Fruit fly (Drosophila melanogaster) whole organism, embryonic: ENCODE results near the gene ND-B17.
A peak's percentile ranks its signal among the peaks of the same experiment; 100 is the strongest.

ENCODE experiments used
- ATbp ChIP-seq: fragments of 200-800 bp; sonication (Bioruptor generic); optimal IDR thresholded peaks from 2 replicates; lab custom pipeline; 2017; ENCODE audit warnings: missing biosample characterization, mild to moderate bottlenecking, missing genetic modification characterization, missing genetic modification reagents
- Aef1 ChIP-seq: fragments of 200-800 bp; sonication (Bioruptor generic); IDR thresholded peaks from 3 replicates; pipeline ENCODE4 v1.3.6; 2022; ENCODE audit warnings: missing biosample characterization, missing genetic modification characterization
- CG10209 ChIP-seq: fragments of 200-800 bp; sonication (Bioruptor generic); optimal IDR thresholded peaks from 3 replicates; lab custom pipeline; 2017; ENCODE audit warnings: missing biosample characterization, mild to moderate bottlenecking, missing genetic modification characterization, missing genetic modification reagents
- CG10267 ChIP-seq: fragments of 200-800 bp; sonication (Bioruptor generic); optimal IDR thresholded peaks from 2 replicates; lab custom pipeline; 2018; ENCODE audit warnings: missing biosample characterization, mild to moderate bottlenecking, missing genetic modification characterization, moderate library complexity
- CG11560 ChIP-seq: fragments of 200-800 bp; sonication (Bioruptor generic); IDR thresholded peaks from 3 replicates; pipeline ENCODE4 v1.3.6; 2022; ENCODE audit warnings: missing biosample characterization, missing genetic modification characterization
- CG12155 ChIP-seq: fragments of 200-800 bp; sonication (Bioruptor generic); optimal IDR thresholded peaks from 3 replicates; lab custom pipeline; 2016; ENCODE audit warnings: missing biosample characterization, missing genetic modification characterization
- CG12744 ChIP-seq: fragments of 200-800 bp; sonication (Bioruptor generic); optimal IDR thresholded peaks from 2 replicates; lab custom pipeline; 2016; ENCODE audit warnings: missing biosample characterization, missing genetic modification characterization
- CG14965 ChIP-seq: fragments of 200-800 bp; sonication (Bioruptor generic); optimal IDR thresholded peaks from 2 replicates; lab custom pipeline; 2016; ENCODE audit warnings: missing biosample characterization, missing genetic modification characterization, borderline replicate concordance
- CG15696 ChIP-seq: fragments of 200-800 bp; sonication (Bioruptor generic); optimal IDR thresholded peaks from 2 replicates; lab custom pipeline; 2019; ENCODE audit warnings: missing biosample characterization, mild to moderate bottlenecking, missing genetic modification characterization, moderate library complexity
- CG17385 ChIP-seq: fragments of 200-800 bp; sonication (Bioruptor generic); optimal IDR thresholded peaks from 3 replicates; lab custom pipeline; 2018; ENCODE audit warnings: missing biosample characterization, mild to moderate bottlenecking, missing genetic modification characterization
- CG17829 ChIP-seq: fragments of 200-800 bp; optimal IDR thresholded peaks from 2 replicates; lab custom pipeline; 2019; ENCODE audit warnings: missing biosample characterization, mild to moderate bottlenecking, missing genetic modification characterization, moderate library complexity
- CG2712 ChIP-seq: fragments of 200-800 bp; optimal IDR thresholded peaks from 3 replicates; lab custom pipeline; 2019; ENCODE audit warnings: missing biosample characterization, mild to moderate bottlenecking, missing genetic modification characterization, moderate library complexity
- CG3838 ChIP-seq: fragments of 200-800 bp; sonication (Bioruptor generic); optimal IDR thresholded peaks from 3 replicates; lab custom pipeline; 2016; ENCODE audit warnings: missing biosample characterization, missing genetic modification characterization
- CG3995 ChIP-seq: fragments of 200-800 bp; sonication (Bioruptor generic); optimal IDR thresholded peaks from 3 replicates; lab custom pipeline; 2016; ENCODE audit warnings: missing biosample characterization, missing genetic modification characterization
- CG42726 ChIP-seq: fragments of 200-800 bp; sonication (Bioruptor generic); IDR thresholded peaks from 2 replicates; pipeline ENCODE4 v1.3.6; 2022; ENCODE audit warnings: missing biosample characterization, missing genetic modification characterization; ENCODE audit not compliant: partially characterized antibody
- CG4282 ChIP-seq: fragments of 200-800 bp; sonication (Bioruptor generic); optimal IDR thresholded peaks from 2 replicates; lab custom pipeline; 2016; ENCODE audit warnings: missing biosample characterization, missing genetic modification characterization
- CG4360 ChIP-seq: fragments of 200-800 bp; sonication (Bioruptor generic); IDR thresholded peaks from 2 replicates; pipeline ENCODE4 v1.3.6; 2022; ENCODE audit warnings: missing biosample characterization, missing genetic modification characterization
- CG4424 ChIP-seq: fragments of 200-800 bp; sonication (Bioruptor generic); optimal IDR thresholded peaks from 3 replicates; lab custom pipeline; 2016; ENCODE audit warnings: missing biosample characterization, missing genetic modification characterization
- CG5180 ChIP-seq: fragments of 200-800 bp; sonication (Bioruptor generic); optimal IDR thresholded peaks from 3 replicates; lab custom pipeline; 2017; ENCODE audit warnings: missing biosample characterization, missing genetic modification characterization, mild to moderate bottlenecking, moderate library complexity, missing genetic modification reagents
- CG6689 ChIP-seq: fragments of 200-800 bp; sonication (Bioruptor generic); IDR thresholded peaks from 2 replicates; pipeline ENCODE4 v1.3.6; 2022; ENCODE audit warnings: missing biosample characterization, missing genetic modification characterization
- CG7556 ChIP-seq: fragments of 200-800 bp; sonication (Bioruptor generic); optimal IDR thresholded peaks from 2 replicates; lab custom pipeline; 2017; ENCODE audit warnings: missing biosample characterization, mild to moderate bottlenecking, missing genetic modification characterization
- CG7928 ChIP-seq: fragments of 200-800 bp; sonication (Bioruptor generic); optimal IDR thresholded peaks from 2 replicates; lab custom pipeline; 2017; ENCODE audit warnings: missing biosample characterization, mild to moderate bottlenecking, missing genetic modification characterization
- CG8359 ChIP-seq: fragments of 200-800 bp; sonication (Bioruptor generic); optimal IDR thresholded peaks from 2 replicates; lab custom pipeline; 2017; ENCODE audit warnings: missing biosample characterization, mild to moderate bottlenecking, missing genetic modification characterization, borderline replicate concordance
- Camta ChIP-seq: fragments of 200-800 bp; sonication (Bioruptor generic); optimal IDR thresholded peaks from 2 replicates; lab custom pipeline; 2016; ENCODE audit warnings: missing biosample characterization, missing genetic modification characterization
- Chrac-16 ChIP-seq: fragments of 200-800 bp; sonication (Bioruptor generic); optimal IDR thresholded peaks from 3 replicates; lab custom pipeline; 2016; ENCODE audit warnings: missing biosample characterization, missing genetic modification characterization
- Dbx ChIP-seq: fragments of 200-800 bp; sonication (Bioruptor generic); IDR thresholded peaks from 3 replicates; pipeline ENCODE4 v1.3.6; 2022; ENCODE audit warnings: missing biosample characterization, missing genetic modification characterization
- Deaf1 ChIP-seq: fragments of 200-800 bp; optimal IDR thresholded peaks from 3 replicates; lab custom pipeline; 2019; ENCODE audit warnings: missing biosample characterization, mild to moderate bottlenecking, missing genetic modification characterization, moderate library complexity
- E2f1 ChIP-seq: fragments of 200-800 bp; sonication (Bioruptor generic); IDR thresholded peaks from 2 replicates; pipeline ENCODE4 v1.3.6; 2022; ENCODE audit warnings: missing biosample characterization, missing genetic modification characterization
- Ets97D ChIP-seq: fragments of 200-800 bp; sonication (Bioruptor generic); optimal IDR thresholded peaks from 3 replicates; lab custom pipeline; 2016; ENCODE audit warnings: missing biosample characterization, missing genetic modification characterization
- Fer2 ChIP-seq: fragments of 200-800 bp; sonication (Bioruptor generic); optimal IDR thresholded peaks from 2 replicates; lab custom pipeline; 2018; ENCODE audit warnings: missing biosample characterization, mild to moderate bottlenecking, missing genetic modification characterization, moderate library complexity
- Gsc ChIP-seq: fragments of 200-800 bp; sonication (Bioruptor generic); IDR thresholded peaks from 2 replicates; pipeline ENCODE4 v1.3.6; 2022; ENCODE audit warnings: missing biosample characterization, missing genetic modification characterization
- Hand ChIP-seq: fragments of 200-800 bp; sonication (Bioruptor generic); optimal IDR thresholded peaks from 2 replicates; lab custom pipeline; 2017; ENCODE audit warnings: mild to moderate bottlenecking, missing biosample characterization, missing genetic modification reagents, missing genetic modification characterization
- NC2β ChIP-seq: fragments of 200-800 bp; sonication (Bioruptor generic); optimal IDR thresholded peaks from 2 replicates; lab custom pipeline; 2016; ENCODE audit warnings: missing biosample characterization, missing genetic modification characterization
- Optix ChIP-seq: fragments of 200-800 bp; sonication (Bioruptor generic); IDR thresholded peaks from 3 replicates; pipeline ENCODE4 v1.3.6; 2022; ENCODE audit warnings: missing biosample characterization, missing genetic modification characterization
- Poxn ChIP-seq: fragments of 200-800 bp; sonication (Bioruptor generic); IDR thresholded peaks from 2 replicates; pipeline ENCODE4 v1.3.6; 2022; ENCODE audit warnings: missing biosample characterization, missing genetic modification characterization
- Six4 ChIP-seq: fragments of 200-800 bp; sonication (Bioruptor generic); optimal IDR thresholded peaks from 2 replicates; lab custom pipeline; 2016; ENCODE audit warnings: missing biosample characterization, missing genetic modification characterization
- bowl ChIP-seq: fragments of 200-800 bp; sonication (Bioruptor generic); IDR thresholded peaks from 2 replicates; pipeline ENCODE4 v1.3.6; 2022; ENCODE audit warnings: missing biosample characterization, missing genetic modification characterization
- dan ChIP-seq: fragments of 200-800 bp; sonication (Bioruptor generic); IDR thresholded peaks from 2 replicates; pipeline ENCODE4 v1.3.6; 2022; ENCODE audit warnings: missing biosample characterization, missing genetic modification characterization
- dm ChIP-seq: fragments of 200-800 bp; sonication (Bioruptor generic); optimal IDR thresholded peaks from 3 replicates; lab custom pipeline; 2016; ENCODE audit warnings: missing biosample characterization, missing genetic modification characterization
- ems ChIP-seq: fragments of 200-800 bp; sonication (Bioruptor generic); optimal IDR thresholded peaks from 3 replicates; lab custom pipeline; 2016; ENCODE audit warnings: missing biosample characterization, missing genetic modification characterization
- fu2 ChIP-seq: fragments of 200-800 bp; sonication (Bioruptor generic); optimal IDR thresholded peaks from 2 replicates; lab custom pipeline; 2016; ENCODE audit warnings: missing biosample characterization, missing genetic modification characterization
- jumu ChIP-seq: fragments of 200-800 bp; sonication (Bioruptor generic); optimal IDR thresholded peaks from 3 replicates; lab custom pipeline; 2016; ENCODE audit warnings: missing biosample characterization, missing genetic modification characterization
- kni ChIP-seq: fragments of 200-800 bp; sonication (Bioruptor generic); optimal IDR thresholded peaks from 3 replicates; lab custom pipeline; 2017; ENCODE audit warnings: mild to moderate bottlenecking, missing biosample characterization, missing genetic modification reagents, missing genetic modification characterization
- lmd ChIP-seq: fragments of 200-800 bp; sonication (Bioruptor generic); IDR thresholded peaks from 2 replicates; pipeline ENCODE4 v1.3.6; 2022; ENCODE audit warnings: missing biosample characterization, missing genetic modification characterization
- pan ChIP-seq, 4 experiments: fragments of >200 bp in 3 of 4; fragments of 200-800 bp in 1 of 4; sonication (Bioruptor generic) in 1 of 4; optimal IDR thresholded peaks in 3 of 4; IDR thresholded peaks in 1 of 4; 2 replicates each; pipeline versions ENCODE4 v1.3.6 to Lab custom; 2017 to 2022; ENCODE audit warnings: missing biosample characterization in 2 of 4, missing genetic modification characterization in 2 of 4, mixed read lengths in 1 of 4
- pita ChIP-seq: fragments of 200-800 bp; sonication (Bioruptor generic); optimal IDR thresholded peaks from 2 replicates; lab custom pipeline; 2017; ENCODE audit warnings: missing biosample characterization, mild to moderate bottlenecking, missing genetic modification characterization
- row ChIP-seq: fragments of 200-800 bp; sonication (Bioruptor generic); IDR thresholded peaks from 3 replicates; pipeline ENCODE4 v1.3.6; 2022; ENCODE audit warnings: missing biosample characterization, missing genetic modification characterization
- sima ChIP-seq: fragments of 200-800 bp; sonication (Bioruptor generic); optimal IDR thresholded peaks from 2 replicates; lab custom pipeline; 2016; ENCODE audit warnings: missing biosample characterization, missing genetic modification characterization
- slou ChIP-seq: fragments of 200-800 bp; sonication (Bioruptor generic); optimal IDR thresholded peaks from 3 replicates; lab custom pipeline; 2016; ENCODE audit warnings: missing biosample characterization, missing genetic modification characterization
- tgo ChIP-seq: fragments of 200-800 bp; sonication (Bioruptor generic); IDR thresholded peaks from 3 replicates; pipeline ENCODE4 v1.3.6; 2022; ENCODE audit warnings: missing biosample characterization, missing genetic modification characterization
- unpg ChIP-seq: fragments of 200-800 bp; sonication (Bioruptor generic); optimal IDR thresholded peaks from 3 replicates; lab custom pipeline; 2018; ENCODE audit warnings: missing biosample characterization, mild to moderate bottlenecking, missing genetic modification characterization, moderate library complexity

The ND-B17 gene

DNA sequence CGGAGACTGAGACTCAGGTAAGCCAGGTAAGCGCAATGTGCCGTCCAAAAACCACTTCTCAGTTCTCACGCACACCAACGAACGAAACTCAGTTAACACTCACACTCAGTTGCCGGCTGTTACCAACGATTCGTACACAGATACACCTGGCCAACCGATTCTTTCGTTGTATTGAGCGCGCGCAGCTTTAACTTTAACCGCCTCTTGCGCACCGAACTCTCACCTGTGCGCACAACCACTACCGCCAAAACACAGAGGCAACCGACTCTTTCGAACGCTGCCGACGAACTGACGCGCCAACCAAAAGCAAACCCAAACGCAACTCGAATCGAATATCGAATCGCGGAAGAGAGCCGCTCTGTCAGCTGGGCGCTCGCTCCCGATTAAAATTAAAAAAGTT is 11.6 kb upstream of the ND-B17 start, which contains the start of gene Gli (continued):
- TF ChIP-seq CG12155 (GFP tag; lab: Kevin White, UChicago) = no peak
- TF ChIP-seq row = peak; percentile 18; the same call in 1 of the 3 replicates
- TF ChIP-seq CG7556 (GFP tag; lab: Kevin White, UChicago) = no peak
- peak; percentile 4 for TF ChIP-seq CG2712 (tag; lab: Kevin White, UChicago)
- no peak; the same call in 1 of the 2 replicates for TF ChIP-seq lmd (GFP tag; lab: Robert Waterston, UW)
- TF ChIP-seq CG11560 = no peak
- no peak for TF ChIP-seq fu2 (GFP tag; lab: Kevin White, UChicago)
- TF ChIP-seq CG4360 (GFP tag; lab: Robert Waterston, UW) = no peak
- TF ChIP-seq CG14965 = no peak
- TF ChIP-seq CG17829 = peak; percentile 41
- TF ChIP-seq jumu (GFP tag; lab: Kevin White, UChicago) = no peak
- TF ChIP-seq slou = no peak
- no peak for TF ChIP-seq CG15696
- no peak for TF ChIP-seq CG8359 (GFP tag; lab: Kevin White, UChicago)
- TF ChIP-seq Ets97D (GFP tag; lab: Kevin White, UChicago) = no peak
- no peak for TF ChIP-seq CG10209 (GFP tag; lab: Kevin White, UChicago)
- TF ChIP-seq CG3838 (GFP tag; lab: Kevin White, UChicago) = no peak
- no peak for TF ChIP-seq tgo (GFP tag; lab: Robert Waterston, UW)
- TF ChIP-seq pita (GFP tag; lab: Kevin White, UChicago) = no peak
- TF ChIP-seq CG10267 (tag; lab: Kevin White, UChicago) = peak; percentile 7
- TF ChIP-seq Deaf1 (tag; lab: Kevin White, UChicago) = peak; percentile 85
- TF ChIP-seq CG4282 (GFP tag; lab: Kevin White, UChicago) = no peak
- TF ChIP-seq NC2β (GFP tag; lab: Kevin White, UChicago) = no peak
- TF ChIP-seq Hand = no peak
- no peak for TF ChIP-seq sima
- TF ChIP-seq Poxn (GFP tag; lab: Robert Waterston, UW) = no peak
- no peak for TF ChIP-seq CG6689 (GFP tag; lab: Robert Waterston, UW)
- peak; percentile 73; the same call in 2 of the 3 replicates for TF ChIP-seq Dbx (GFP tag; lab: Robert Waterston, UW)
- TF ChIP-seq pan (optimal IDR thresholded peaks at IDR 0.05; lab: Kevin White, UChicago) = no peak
- no peak for TF ChIP-seq pan (GFP tag; optimal IDR thresholded peaks at IDR 0.05 in 1 of 2, IDR thresholded peaks at IDR 0.05 in 1 of 2)
- TF ChIP-seq bowl (GFP tag; lab: Robert Waterston, UW) = no peak
- TF ChIP-seq Optix (GFP tag; lab: Robert Waterston, UW) = 0 out of 3 replicates have a peak, but pooled peaks have one; percentile 22
- no peak for TF ChIP-seq ems (GFP tag; lab: Kevin White, UChicago)
- TF ChIP-seq E2f1 (GFP tag; lab: Robert Waterston, UW) = peak; percentile 30; the same call in 1 of the 2 replicates
- peak; percentile 70 for TF ChIP-seq kni (GFP tag; lab: Kevin White, UChicago)
- TF ChIP-seq CG42726 (GFP tag; lab: Robert Waterston, UW) = peak; percentile 85
- no peak for TF ChIP-seq Aef1 (GFP tag; lab: Robert Waterston, UW)
- no peak for TF ChIP-seq dan (GFP tag; lab: Robert Waterston, UW)
- no peak for TF ChIP-seq CG12744
- peak; percentile 94 for TF ChIP-seq CG5180 (GFP tag; lab: Kevin White, UChicago)
- TF ChIP-seq Fer2 (tag; lab: Kevin White, UChicago) = no peak
- no peak for TF ChIP-seq ATbp
- no peak for TF ChIP-seq CG3995 (GFP tag; lab: Kevin White, UChicago)
- no peak for TF ChIP-seq CG4424 (GFP tag; lab: Kevin White, UChicago)
- TF ChIP-seq unpg = no peak
- no peak for TF ChIP-seq CG7928
- peak; percentile 18 for TF ChIP-seq Camta (GFP tag; lab: Kevin White, UChicago)
- TF ChIP-seq Chrac-16 (GFP tag; lab: Kevin White, UChicago) = no peak
- no peak for TF ChIP-seq dm
- TF ChIP-seq CG17385 = peak; percentile 52
- no peak for TF ChIP-seq Six4 (GFP tag; lab: Kevin White, UChicago)
- no peak for TF ChIP-seq Gsc
